Worm (Caenorhabditis elegans) whole organism, young adult: ENCODE results near the gene mltn-3.

Experiments used
- B0035.1 ChIP-seq: sonication (generic microtip); optimal IDR thresholded peaks from 2 replicates; lab custom pipeline; 2016; ENCODE audit warnings: missing genetic modification characterization, mild to moderate bottlenecking, missing compliant biosample characterization, missing genotype, missing genetic modification reagents
- B0336.3 ChIP-seq: fragments of 200-800 bp; sonication (Bioruptor generic); IDR thresholded peaks from 2 replicates; pipeline ENCODE4 v1.3.6; 2022; ENCODE audit warnings: missing genetic modification characterization, missing compliant biosample characterization
- F57C9.4 ChIP-seq: sonication (generic microtip); optimal IDR thresholded peaks from 2 replicates; lab custom pipeline; 2017; ENCODE audit warnings: mild to moderate bottlenecking, missing genetic modification characterization, missing compliant biosample characterization
- T07F8.4 ChIP-seq: sonication (generic microtip); optimal IDR thresholded peaks from 2 replicates; lab custom pipeline; 2016; ENCODE audit warnings: mild to moderate bottlenecking, missing genetic modification characterization, moderate library complexity, missing compliant biosample characterization
- Y79H2A.3 ChIP-seq: fragments of 200-800 bp; sonication (Bioruptor generic); conservative IDR thresholded peaks from 2 replicates; pipeline ENCODE4 v1.3.6; 2022; ENCODE audit warnings: missing genetic modification reagents, missing genetic modification characterization, missing compliant biosample characterization
- aptf-2 ChIP-seq: fragments of 200-800 bp; sonication (Bioruptor generic); conservative IDR thresholded peaks from 2 replicates; pipeline ENCODE4 v1.3.6; 2022; ENCODE audit warnings: missing genetic modification reagents, missing genetic modification characterization, missing compliant biosample characterization
- attf-5 ChIP-seq: fragments of 200-800 bp; sonication (Bioruptor generic); optimal IDR thresholded peaks from 2 replicates; lab custom pipeline; 2018; ENCODE audit warnings: mild to moderate bottlenecking, missing genetic modification characterization, missing compliant biosample characterization
- cebp-1 ChIP-seq, 2 experiments: fragments of 200-800 bp in 1 of 2; sonication (Bioruptor generic) in 1 of 2; sonication (generic microtip) in 1 of 2; IDR thresholded peaks in 1 of 2; optimal IDR thresholded peaks in 1 of 2; 2 replicates each; pipeline versions ENCODE4 v1.3.6 to Lab custom; 2017 to 2022; ENCODE audit warnings: missing compliant biosample characterization in 2 of 2, missing genetic modification characterization in 2 of 2, mild to moderate bottlenecking in 1 of 2, missing genetic modification reagents in 1 of 2, moderate library complexity in 1 of 2
- ceh-100 ChIP-seq: fragments of 200-800 bp; sonication (Bioruptor generic); IDR thresholded peaks from 2 replicates; pipeline ENCODE4 v1.3.6; 2022; ENCODE audit warnings: missing genetic modification reagents, missing genetic modification characterization, missing compliant biosample characterization
- chd-7 ChIP-seq: sonication (generic microtip); optimal IDR thresholded peaks from 2 replicates; lab custom pipeline; 2016; ENCODE audit warnings: mild to moderate bottlenecking, missing genetic modification characterization, moderate library complexity, missing compliant biosample characterization
- dox-1 ChIP-seq: fragments of 200-800 bp; sonication (Bioruptor generic); IDR thresholded peaks from 2 replicates; pipeline ENCODE4 v1.3.6; 2022; ENCODE audit warnings: missing genetic modification reagents, missing genetic modification characterization, missing compliant biosample characterization
- efl-1 ChIP-seq: fragments of 150-350 bp; optimal IDR thresholded peaks from 2 replicates; lab custom pipeline; 2014; ENCODE audit warnings: missing biosample characterization, missing genetic modification reagents, missing genetic modification characterization
- hlh-26 ChIP-seq: fragments of 200-800 bp; sonication (Bioruptor generic); conservative IDR thresholded peaks from 2 replicates; pipeline ENCODE4 v1.3.6; 2022; ENCODE audit warnings: missing genetic modification reagents, missing genetic modification characterization, missing compliant biosample characterization
- hmg-1.2 ChIP-seq: fragments of 200-800 bp; sonication (Bioruptor generic); IDR thresholded peaks from 2 replicates; pipeline ENCODE4 v1.3.6; 2022; ENCODE audit warnings: missing genetic modification reagents, missing genetic modification characterization, missing compliant biosample characterization
- hsf-1 ChIP-seq: fragments of 200-800 bp; sonication (Bioruptor generic); IDR thresholded peaks from 2 replicates; pipeline ENCODE4 v1.3.6; 2022; ENCODE audit warnings: missing genetic modification reagents, missing genetic modification characterization, missing compliant biosample characterization
- lin-35 ChIP-seq, 3 experiments: fragments of 150-350 bp in 2 of 3; sonication (generic microtip) in 1 of 3; optimal IDR thresholded peaks; 2 replicates each; lab custom pipeline; 2014 to 2018; ENCODE audit warnings: missing biosample characterization in 3 of 3, missing genetic modification characterization in 3 of 3, missing genetic modification reagents in 3 of 3
- lir-1 ChIP-seq: fragments of 200-800 bp; sonication (Bioruptor generic); conservative IDR thresholded peaks from 2 replicates; pipeline ENCODE4 v1.3.6; 2022; ENCODE audit warnings: missing genetic modification reagents, missing genetic modification characterization, missing compliant biosample characterization
- lsl-1 ChIP-seq: fragments of 200-800 bp; sonication (Bioruptor generic); optimal IDR thresholded peaks from 2 replicates; lab custom pipeline; 2018; ENCODE audit warnings: mild to moderate bottlenecking, missing genetic modification characterization, moderate library complexity, missing compliant biosample characterization
- madf-10 ChIP-seq: sonication (generic microtip); optimal IDR thresholded peaks from 2 replicates; lab custom pipeline; 2016; ENCODE audit warnings: mild to moderate bottlenecking, missing genetic modification characterization, missing compliant biosample characterization
- madf-6 ChIP-seq: fragments of 200-800 bp; sonication (Bioruptor generic); IDR thresholded peaks from 2 replicates; pipeline ENCODE4 v1.3.6; 2022; ENCODE audit warnings: missing genetic modification reagents, missing genetic modification characterization, missing compliant biosample characterization
- mcd-1 ChIP-seq: fragments of 200-800 bp; sonication (Bioruptor generic); IDR thresholded peaks from 2 replicates; pipeline ENCODE4 v1.3.6; 2022; ENCODE audit warnings: missing genetic modification reagents, missing genetic modification characterization, missing compliant biosample characterization
- nfyb-1 ChIP-seq: fragments of 200-800 bp; sonication (Bioruptor generic); IDR thresholded peaks from 2 replicates; pipeline ENCODE4 v1.3.6; 2022; ENCODE audit warnings: missing genetic modification reagents, missing genetic modification characterization, missing compliant biosample characterization
- nhr-80 ChIP-seq: sonication (generic microtip); optimal IDR thresholded peaks from 2 replicates; lab custom pipeline; 2016; ENCODE audit warnings: missing genetic modification characterization, missing compliant biosample characterization
- nhr-90 ChIP-seq: sonication (generic microtip); optimal IDR thresholded peaks from 2 replicates; lab custom pipeline; 2016; ENCODE audit warnings: missing genotype, mild to moderate bottlenecking, missing genetic modification characterization, missing compliant biosample characterization
- tbp1 ChIP-seq: fragments of 200-800 bp; sonication (Bioruptor generic); optimal IDR thresholded peaks from 2 replicates; lab custom pipeline; 2018; ENCODE audit warnings: mild to moderate bottlenecking, missing genetic modification characterization, missing compliant biosample characterization
- tbx-9 ChIP-seq: sonication (generic microtip); optimal IDR thresholded peaks from 2 replicates; lab custom pipeline; 2016; ENCODE audit warnings: borderline replicate concordance, missing genetic modification characterization, inconsistent platforms, missing compliant biosample characterization
- tlf-1 ChIP-seq: fragments of 200-800 bp; sonication (Bioruptor generic); optimal IDR thresholded peaks from 2 replicates; lab custom pipeline; 2018; ENCODE audit warnings: mild to moderate bottlenecking, missing genetic modification characterization, missing compliant biosample characterization
- zfh-2 ChIP-seq: fragments of 200-800 bp; sonication (Bioruptor generic); conservative IDR thresholded peaks from 2 replicates; pipeline ENCODE4 v1.3.6; 2022; ENCODE audit warnings: missing genetic modification reagents, missing genetic modification characterization, missing compliant biosample characterization
- ztf-18 ChIP-seq: sonication (generic microtip); optimal IDR thresholded peaks from 2 replicates; lab custom pipeline; 2016; ENCODE audit warnings: missing genotype, mild to moderate bottlenecking, missing genetic modification characterization, missing compliant biosample characterization
- ztf-22 ChIP-seq: fragments of 200-800 bp; sonication (Bioruptor generic); optimal IDR thresholded peaks from 2 replicates; lab custom pipeline; 2018; ENCODE audit warnings: mild to moderate bottlenecking, missing genetic modification characterization, moderate library complexity, missing compliant biosample characterization
- ztf-26 ChIP-seq: sonication (generic microtip); optimal IDR thresholded peaks from 2 replicates; lab custom pipeline; 2017; ENCODE audit warnings: missing genetic modification characterization, missing compliant biosample characterization

Gene mltn-3

ce11 chrII:13956529-13956928 lies 40.4 kb downstream of the mltn-3 start:
- TF ChIP-seq B0336.3 = 0 out of 2 replicates have a peak, but pooled peaks have one; percentile 27
- peak; percentile 81 for TF ChIP-seq nfyb-1 (GFP tag; lab: Robert Waterston, UW)
- TF ChIP-seq nhr-80 (tag; lab: Kevin White, UChicago) = peak; percentile 92
- peak; percentile 35 for TF ChIP-seq attf-5 (GFP tag; lab: Kevin White, UChicago)
- TF ChIP-seq nhr-90 (tag; lab: Kevin White, UChicago) = peak; percentile 7
- TF ChIP-seq tbp1 (GFP tag; lab: Kevin White, UChicago) = peak; percentile 18
- peak; percentile 40 for TF ChIP-seq ztf-22 (GFP tag; lab: Kevin White, UChicago)
- TF ChIP-seq efl-1 (GFP tag; lab: Kevin White, UChicago) = no peak
- no peak for TF ChIP-seq madf-10
- TF ChIP-seq lsl-1 (GFP tag; lab: Kevin White, UChicago) = no peak
- TF ChIP-seq cebp-1 (GFP tag; IDR thresholded peaks at IDR 0.05; lab: Robert Waterston, UW) = peak; percentile 40; the same call in 1 of the 2 replicates
- TF ChIP-seq cebp-1 (tag; optimal IDR thresholded peaks at IDR 0.05; lab: Kevin White, UChicago) = peak; percentile 48
- TF ChIP-seq chd-7 (tag; lab: Kevin White, UChicago) = peak; percentile 3
- TF ChIP-seq mcd-1 (GFP tag; lab: Robert Waterston, UW) = peak; percentile 62
- TF ChIP-seq dox-1 (GFP tag; lab: Robert Waterston, UW) = peak; percentile 62; the same call in 1 of the 2 replicates
- TF ChIP-seq ceh-100 = no peak

DNA sequence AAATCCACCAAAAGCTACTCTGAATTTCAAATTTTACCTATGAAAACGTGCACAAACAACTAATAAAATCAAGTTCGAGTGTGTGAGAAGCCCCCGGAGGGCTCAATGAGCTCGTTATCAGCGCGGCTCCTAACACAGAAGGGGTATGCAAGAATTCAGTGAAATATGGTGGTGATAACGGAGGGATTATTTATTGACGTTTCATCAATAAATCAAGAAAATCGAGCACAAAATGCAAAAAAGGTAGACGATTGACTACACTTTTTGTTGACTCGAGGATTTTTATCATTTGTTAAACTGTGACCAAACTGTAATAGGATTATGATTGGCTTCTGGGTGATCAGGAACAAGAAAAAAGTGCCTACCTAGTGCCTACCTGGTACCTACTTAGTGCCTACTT lies 41.3 kb downstream of the mltn-3 start, which contains the start of gene zip-3:
Gene zip-3, minus strand, starts transcription at position 21 of the 400 bp plus-strand sequence.
- TF ChIP-seq tbx-9 (no peak), nhr-80 (tag; lab: Kevin White, UChicago) (peak; percentile 64)
- TF ChIP-seq, all 124 proteins: peak for 1

ce11 chrII:13958359-13958758 lies 42.2 kb downstream of the mltn-3 start:
- peak; percentile 80 for TF ChIP-seq ztf-18 (tag; lab: Kevin White, UChicago)
- TF ChIP-seq nhr-80 (tag; lab: Kevin White, UChicago) = peak; percentile 76
- TF ChIP-seq mcd-1 (GFP tag; lab: Robert Waterston, UW) = 0 out of 2 replicates have a peak, but pooled peaks have one; percentile 14
- no peak for TF ChIP-seq cebp-1 (GFP tag; IDR thresholded peaks at IDR 0.05; lab: Robert Waterston, UW)
- peak; percentile 18 for TF ChIP-seq cebp-1 (tag; optimal IDR thresholded peaks at IDR 0.05; lab: Kevin White, UChicago)
- TF ChIP-seq B0035.1 (tag; lab: Kevin White, UChicago) = no peak

DNA sequence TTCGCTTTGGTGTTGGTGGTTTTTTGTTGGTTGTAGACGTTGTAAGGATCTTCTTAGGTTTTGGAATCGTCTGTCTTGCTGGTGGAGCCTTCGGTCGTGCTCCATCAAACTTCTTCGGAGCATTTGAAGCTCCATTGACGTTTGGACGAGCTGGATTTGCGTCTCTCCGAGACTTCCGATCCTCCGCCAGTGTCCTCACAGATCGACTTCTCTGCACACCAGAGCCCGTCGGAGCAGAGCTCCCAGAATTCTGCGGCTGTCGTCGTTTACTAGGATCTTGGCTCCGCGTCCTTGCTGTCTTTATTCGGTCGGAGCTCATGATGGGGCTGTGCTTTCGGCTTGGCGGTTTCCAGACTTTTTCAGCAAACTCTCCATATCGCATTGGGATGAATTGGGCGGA lies 45.4 kb downstream of the mltn-3 start:
- TF ChIP-seq zfh-2 (GFP tag; lab: Robert Waterston, UW) (peak; percentile 68), lin-35 (GFP tag; optimal IDR thresholded peaks at IDR 0.05; lab: Kevin White, UChicago) (no peak)

DNA sequence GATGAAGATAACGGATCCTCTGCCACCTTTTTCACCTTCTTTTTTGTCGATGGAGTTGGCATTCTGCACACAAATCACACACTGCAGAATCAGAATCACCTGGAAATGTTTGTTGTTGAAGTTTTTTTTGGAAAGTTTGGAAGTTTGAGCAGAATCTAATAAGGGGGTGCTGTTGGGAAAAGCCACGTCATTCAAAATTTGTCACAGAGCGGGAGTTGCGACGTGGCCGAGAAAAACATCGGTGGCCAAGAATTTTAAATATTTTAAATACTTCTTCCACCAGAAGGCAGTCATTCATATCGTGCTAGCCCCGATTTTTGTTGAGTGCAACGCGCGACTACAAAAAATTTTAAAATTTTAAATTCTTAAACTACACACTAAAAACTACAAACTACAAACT lies 46.2 kb downstream of the mltn-3 start, which contains the start of gene rpi-1:
Gene rpi-1, minus strand, starts transcription at position 101 of the 400 bp plus-strand sequence.
- TF ChIP-seq ztf-26 (no peak), lin-35 (GFP tag; optimal IDR thresholded peaks at IDR 0.05; lab: Kevin White, UChicago) (no peak), hsf-1 (GFP tag; lab: Robert Waterston, UW) (no peak), hlh-26 (GFP tag; lab: Robert Waterston, UW) (no peak), tlf-1 (GFP tag; lab: Kevin White, UChicago) (no peak), hmg-1.2 (no peak), lir-1 (GFP tag; lab: Robert Waterston, UW) (no peak), madf-6 (GFP tag; lab: Robert Waterston, UW) (no peak), T07F8.4 (tag; lab: Kevin White, UChicago) (no peak), F57C9.4 (no peak), aptf-2 (no peak), Y79H2A.3 (GFP tag; lab: Robert Waterston, UW) (no peak)
